Worm (Caenorhabditis elegans) whole organism, L4 larva: ENCODE data around the gene F14D7.6.

Experiments
- D1046.2 ChIP-seq: fragments of 200-800 bp; sonication (Bioruptor generic); IDR thresholded peaks from 2 replicates; pipeline ENCODE4 v1.3.6; 2022; ENCODE audit warnings: missing genetic modification characterization, missing compliant biosample characterization
- F10B5.3 ChIP-seq: sonication (generic microtip); optimal IDR thresholded peaks from 2 replicates; lab custom pipeline; 2016; ENCODE audit warnings: mild to moderate bottlenecking, missing genetic modification characterization, missing compliant biosample characterization
- F26F4.8 ChIP-seq: fragments of 200-800 bp; sonication (Bioruptor generic); conservative IDR thresholded peaks from 2 replicates; pipeline ENCODE4 v1.3.6; 2022; ENCODE audit warnings: missing genetic modification characterization, missing compliant biosample characterization
- R02D3.7 ChIP-seq: fragments of 150-350 bp; sonication (generic microtip); optimal IDR thresholded peaks from 3 replicates; lab custom pipeline; 2014; ENCODE audit warnings: missing biosample characterization, missing genetic modification characterization
- Y48G9A.11 ChIP-seq: fragments of 200-800 bp; sonication (Bioruptor generic); IDR thresholded peaks from 2 replicates; pipeline ENCODE4 v1.3.6; 2022; ENCODE audit warnings: missing genetic modification reagents, missing genetic modification characterization, missing compliant biosample characterization
- ZK546.5 ChIP-seq, 2 experiments: sonication (generic microtip); optimal IDR thresholded peaks; 2 replicates each; lab custom pipeline; 2017; ENCODE audit warnings: missing biosample characterization in 2 of 2, missing genetic modification characterization in 2 of 2
- ceh-32 ChIP-seq: sonication (generic microtip); optimal IDR thresholded peaks from 2 replicates; lab custom pipeline; 2016; ENCODE audit warnings: mild to moderate bottlenecking, missing genetic modification characterization, missing compliant biosample characterization; ENCODE audit not compliant: poor library complexity
- ceh-62 ChIP-seq: sonication (generic microtip); optimal IDR thresholded peaks from 2 replicates; lab custom pipeline; 2017; ENCODE audit warnings: missing biosample characterization, missing genetic modification characterization
- cey-2 ChIP-seq: sonication (generic microtip); optimal IDR thresholded peaks from 3 replicates; lab custom pipeline; 2017; ENCODE audit warnings: missing genetic modification characterization, mild to moderate bottlenecking, missing compliant biosample characterization, antibody characterized with exemption, borderline replicate concordance; ENCODE audit not compliant: insufficient read depth
- daf-16 ChIP-seq, 3 experiments: sonication (generic microtip); optimal IDR thresholded peaks; 2 replicates each; lab custom pipeline; 2016 to 2017; ENCODE audit warnings: missing genetic modification characterization in 3 of 3, missing genetic modification reagents in 3 of 3, mild to moderate bottlenecking in 2 of 3, missing compliant biosample characterization in 2 of 3, missing biosample characterization in 1 of 3, moderate library complexity in 1 of 3
- daf-8 ChIP-seq: fragments of 200-800 bp; sonication (Bioruptor generic); IDR thresholded peaks from 2 replicates; pipeline ENCODE4 v1.3.6; 2022; ENCODE audit warnings: missing genetic modification characterization, missing compliant biosample characterization
- dmd-6 ChIP-seq: fragments of 200-800 bp; sonication (Bioruptor generic); IDR thresholded peaks from 2 replicates; pipeline ENCODE4 v1.3.6; 2022; ENCODE audit warnings: missing genetic modification reagents, missing genetic modification characterization, missing compliant biosample characterization
- dmd-8 ChIP-seq: fragments of 200-800 bp; sonication (Bioruptor generic); IDR thresholded peaks from 2 replicates; pipeline ENCODE4 v1.3.6; 2022; ENCODE audit warnings: missing genetic modification characterization, missing compliant biosample characterization
- dmd-9 ChIP-seq: fragments of 200-800 bp; sonication (Bioruptor generic); IDR thresholded peaks from 2 replicates; pipeline ENCODE4 v1.3.6; 2022; ENCODE audit warnings: missing genetic modification reagents, missing genetic modification characterization, missing compliant biosample characterization
- dpl-1 ChIP-seq: fragments of 150-350 bp; optimal IDR thresholded peaks from 2 replicates; lab custom pipeline; 2014; ENCODE audit warnings: missing biosample characterization, missing genetic modification reagents, missing genetic modification characterization
- dve-1 ChIP-seq: sonication (generic microtip); optimal IDR thresholded peaks from 2 replicates; lab custom pipeline; 2017; ENCODE audit warnings: antibody characterized with exemption, mild to moderate bottlenecking, missing genetic modification characterization, missing compliant biosample characterization; ENCODE audit not compliant: insufficient read depth
- fos-1 ChIP-seq: fragments of 150-350 bp; optimal IDR thresholded peaks from 2 replicates; lab custom pipeline; 2014; ENCODE audit warnings: missing biosample characterization, missing genetic modification characterization
- hif-1 ChIP-seq, 2 experiments: sonication (generic microtip); optimal IDR thresholded peaks; 2 replicates each; lab custom pipeline; 2016 to 2017; ENCODE audit warnings: missing compliant biosample characterization in 2 of 2, missing genetic modification characterization in 2 of 2, missing genetic modification reagents in 2 of 2, missing genotype in 2 of 2, mild to moderate bottlenecking in 1 of 2
- hlh-30 ChIP-seq: sonication (generic microtip); optimal IDR thresholded peaks from 2 replicates; lab custom pipeline; 2017; ENCODE audit warnings: antibody characterized with exemption, mild to moderate bottlenecking, missing genetic modification characterization, missing compliant biosample characterization; ENCODE audit not compliant: insufficient read depth
- hmg-1.1 ChIP-seq: fragments of 200-800 bp; sonication (Bioruptor generic); IDR thresholded peaks from 2 replicates; pipeline ENCODE4 v1.3.6; 2022; ENCODE audit warnings: missing genetic modification reagents, missing genetic modification characterization, missing compliant biosample characterization
- lin-15B ChIP-seq: fragments of 150-350 bp; sonication (generic microtip); optimal IDR thresholded peaks from 3 replicates; lab custom pipeline; 2014; ENCODE audit warnings: missing biosample characterization, missing genetic modification characterization
- lin-39 ChIP-seq: fragments of 150-350 bp; optimal IDR thresholded peaks from 2 replicates; lab custom pipeline; 2014; ENCODE audit warnings: missing biosample characterization, missing genetic modification reagents, missing genetic modification characterization
- madf-5 ChIP-seq, 2 experiments: fragments of 200-800 bp; sonication (Bioruptor generic); IDR thresholded peaks; 2 replicates each; pipeline ENCODE4 v1.3.6; 2022; ENCODE audit warnings: missing compliant biosample characterization in 2 of 2, missing genetic modification characterization in 2 of 2
- mdt-29 ChIP-seq: fragments of 200-800 bp; sonication (Bioruptor generic); IDR thresholded peaks from 2 replicates; pipeline ENCODE4 v1.3.6; 2022; ENCODE audit warnings: missing genetic modification reagents, missing genetic modification characterization, missing compliant biosample characterization
- mep-1 ChIP-seq: fragments of 150-350 bp; sonication (generic microtip); optimal IDR thresholded peaks from 3 replicates; lab custom pipeline; 2014; ENCODE audit warnings: missing biosample characterization, missing genetic modification characterization
- mes-2 ChIP-seq: sonication (generic microtip); optimal IDR thresholded peaks from 2 replicates; lab custom pipeline; 2016; ENCODE audit warnings: missing genotype, mild to moderate bottlenecking, missing genetic modification characterization, missing compliant biosample characterization; ENCODE audit not compliant: poor library complexity, severe bottlenecking
- mxl-2 ChIP-seq: fragments of 200-800 bp; sonication (Bioruptor generic); conservative IDR thresholded peaks from 2 replicates; pipeline ENCODE4 v1.3.6; 2022; ENCODE audit warnings: missing genetic modification reagents, missing genetic modification characterization, missing compliant biosample characterization
- nhr-102 ChIP-seq: sonication (generic microtip); optimal IDR thresholded peaks from 2 replicates; lab custom pipeline; 2016; ENCODE audit warnings: mild to moderate bottlenecking, missing genetic modification characterization, moderate library complexity, missing compliant biosample characterization
- nhr-25 ChIP-seq: sonication (generic microtip); optimal IDR thresholded peaks from 2 replicates; lab custom pipeline; 2017; ENCODE audit warnings: missing genetic modification characterization, mild to moderate bottlenecking, missing compliant biosample characterization, antibody characterized with exemption, moderate library complexity, borderline replicate concordance; ENCODE audit not compliant: insufficient read depth
- nhr-28 ChIP-seq: fragments of 150-350 bp; optimal IDR thresholded peaks from 2 replicates; lab custom pipeline; 2014; ENCODE audit warnings: missing biosample characterization, missing genetic modification characterization
- nhr-6 ChIP-seq: fragments of 150-350 bp; optimal IDR thresholded peaks from 2 replicates; lab custom pipeline; 2014; ENCODE audit warnings: missing biosample characterization, missing genetic modification characterization
- pqm-1 ChIP-seq: sonication (generic microtip); optimal IDR thresholded peaks from 2 replicates; lab custom pipeline; 2017; ENCODE audit warnings: missing biosample characterization, missing genetic modification characterization
- rbr-2 ChIP-seq: sonication (generic microtip); optimal IDR thresholded peaks from 2 replicates; lab custom pipeline; 2016; ENCODE audit warnings: missing genotype, missing genetic modification characterization, missing compliant biosample characterization
- skn-1 ChIP-seq: fragments of 150-350 bp; optimal IDR thresholded peaks from 2 replicates; lab custom pipeline; 2014; ENCODE audit warnings: missing biosample characterization, missing genetic modification characterization
- spr-3 ChIP-seq: fragments of 200-800 bp; sonication (Bioruptor generic); optimal IDR thresholded peaks from 2 replicates; lab custom pipeline; 2018; ENCODE audit warnings: mild to moderate bottlenecking, missing genetic modification characterization, missing compliant biosample characterization
- tra-1 ChIP-seq: fragments of 200-800 bp; sonication (Bioruptor generic); IDR thresholded peaks from 2 replicates; pipeline ENCODE4 v1.3.6; 2022; ENCODE audit warnings: missing genetic modification reagents, missing genetic modification characterization, missing compliant biosample characterization
- unc-130 ChIP-seq: sonication (generic microtip); optimal IDR thresholded peaks from 2 replicates; lab custom pipeline; 2016; ENCODE audit warnings: missing genetic modification reagents, missing genetic modification characterization, missing compliant biosample characterization
- zag-1 ChIP-seq: fragments of 150-350 bp; optimal IDR thresholded peaks from 2 replicates; lab custom pipeline; 2014; ENCODE audit warnings: missing biosample characterization, missing genetic modification characterization
- zfp-2 ChIP-seq: sonication (generic microtip); optimal IDR thresholded peaks from 2 replicates; lab custom pipeline; 2016; ENCODE audit warnings: mild to moderate bottlenecking, missing genetic modification characterization, missing compliant biosample characterization
- zfp-3 ChIP-seq: fragments of 200-800 bp; sonication (Bioruptor generic); conservative IDR thresholded peaks from 2 replicates; pipeline ENCODE4 v1.3.6; 2022; ENCODE audit warnings: missing genetic modification reagents, missing genetic modification characterization, missing compliant biosample characterization
- ztf-11 ChIP-seq: fragments of 150-350 bp; optimal IDR thresholded peaks from 2 replicates; lab custom pipeline; 2014; ENCODE audit warnings: missing biosample characterization, missing genetic modification characterization

F14D7.6 gene

DNA sequence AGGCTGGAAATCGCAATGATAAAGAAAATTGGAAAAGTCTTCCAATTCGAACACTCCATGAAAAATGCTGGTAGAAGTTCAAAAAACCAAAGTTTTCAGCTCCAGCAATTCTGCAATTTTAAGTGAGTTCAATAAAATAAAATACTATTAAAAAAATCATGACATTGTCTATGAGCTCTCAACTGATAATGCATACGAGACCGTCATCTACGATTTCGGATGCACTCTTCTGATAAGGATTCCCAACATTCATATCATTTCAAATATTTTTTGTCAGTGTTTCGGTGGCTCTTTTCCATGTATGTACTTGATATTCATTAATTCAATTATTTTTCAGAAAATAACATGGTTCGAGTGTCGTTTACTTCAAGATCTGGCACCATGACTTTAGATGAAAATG is at the start of gene F14D7.6:
TSS of gene F14D7.6 (plus strand) at position 338 of the 400 bp plus-strand sequence.
- TF ChIP-seq pqm-1 (tag; lab: Kevin White, UChicago) (peak; percentile 41), F10B5.3 (tag; lab: Kevin White, UChicago) (no peak)

DNA sequence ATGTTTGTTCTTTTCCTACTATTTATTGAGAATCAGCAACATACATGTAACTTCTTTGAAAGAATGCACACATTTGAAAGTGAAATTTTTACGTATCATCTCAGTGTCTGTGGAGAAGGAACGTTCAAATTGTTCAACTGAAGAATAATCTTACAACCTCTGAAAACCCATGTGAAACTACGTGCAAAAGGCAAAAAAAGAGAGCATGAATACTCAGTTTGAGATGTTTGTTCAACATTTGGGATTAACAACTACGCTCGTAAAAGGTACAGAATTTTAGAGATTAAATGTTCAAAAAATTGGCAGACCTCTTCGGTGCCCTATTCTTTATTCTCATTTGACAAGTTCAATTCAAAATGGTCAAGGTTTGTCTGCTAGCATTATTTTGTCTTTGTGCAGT is 49.2 kb upstream of the F14D7.6 start, which contains the start of gene K02E11.5:
TSS of gene K02E11.5 (plus strand) at position 301 of the 400 bp plus-strand sequence.
- TF ChIP-seq mes-2 (tag; lab: Kevin White, UChicago) (no peak), D1046.2 (GFP tag; lab: Robert Waterston, UW) (no peak), daf-16 (GFP tag; optimal IDR thresholded peaks at IDR 0.05; lab: Kevin White, UChicago) (no peak), daf-16 (tag; optimal IDR thresholded peaks at IDR 0.05; lab: Kevin White, UChicago) (no peak), zfp-3 (GFP tag; lab: Robert Waterston, UW) (no peak), cey-2 (tag; lab: Kevin White, UChicago) (no peak), zag-1 (tag; lab: Kevin White, UChicago) (no peak), mep-1 (no peak), nhr-28 (tag; lab: Kevin White, UChicago) (no peak), lin-39 (no peak), dmd-8 (GFP tag; lab: Robert Waterston, UW) (no peak)

DNA sequence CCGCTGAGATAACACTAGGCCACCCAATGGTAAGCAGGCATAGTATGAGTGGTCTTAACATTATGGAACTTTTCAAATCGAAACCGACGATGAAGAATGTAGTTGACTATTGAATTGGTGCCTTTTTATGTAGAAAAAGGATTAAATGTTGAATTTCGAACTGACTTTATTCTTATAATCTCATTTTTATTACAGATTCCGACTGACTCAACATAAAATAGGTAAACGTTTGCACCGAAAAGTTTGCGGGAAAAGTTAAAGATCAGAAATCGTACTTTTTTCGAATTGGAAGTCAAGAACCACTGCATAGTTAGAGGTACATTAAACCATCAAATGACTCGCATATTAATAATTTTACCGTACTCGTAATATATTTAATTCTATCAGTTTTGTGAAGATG is 47.0 kb upstream of the F14D7.6 start, which contains the start of gene K02E11.7:
TSS of gene K02E11.7 (minus strand) at position 101 of the 400 bp plus-strand sequence.
- TF ChIP-seq zfp-2 (no peak), F26F4.8 (no peak), fos-1 (tag; lab: Kevin White, UChicago) (no peak), nhr-25 (tag; lab: Kevin White, UChicago) (no peak), dmd-6 (GFP tag; lab: Robert Waterston, UW) (no peak)

DNA sequence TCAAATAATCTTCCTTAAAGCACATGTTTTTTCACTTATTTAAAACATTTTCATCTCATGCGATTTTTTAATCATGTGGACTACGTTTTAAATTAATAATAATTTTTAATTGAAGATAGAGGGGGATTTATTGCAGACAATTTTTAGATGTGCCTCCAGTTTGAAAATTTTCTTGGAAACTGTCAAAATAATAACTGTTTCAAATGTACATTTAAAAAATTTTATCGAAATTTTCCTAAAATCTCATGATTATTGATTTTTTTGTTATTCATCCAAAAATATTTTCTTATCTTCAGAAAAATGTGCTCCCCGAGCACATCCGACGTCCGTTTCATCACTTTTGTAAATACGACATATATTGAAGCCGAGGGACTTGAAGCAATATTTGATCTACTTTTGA is 44.4 kb upstream of the F14D7.6 start, which contains the start of gene sre-8:
TSS of gene sre-8 (plus strand) at position 301 of the 400 bp plus-strand sequence.
- TF ChIP-seq nhr-102 (tag; lab: Kevin White, UChicago) (no peak), tra-1 (no peak), zag-1 (tag; lab: Kevin White, UChicago) (no peak), zfp-2 (no peak), R02D3.7 (tag; lab: Kevin White, UChicago) (no peak), unc-130 (GFP tag; lab: Kevin White, UChicago) (no peak), ceh-32 (tag; lab: Kevin White, UChicago) (no peak), dmd-8 (GFP tag; lab: Robert Waterston, UW) (no peak), dve-1 (tag; lab: Kevin White, UChicago) (no peak), madf-5 (GFP tag; IDR thresholded peaks at IDR 0.05; lab: Robert Waterston, UW) (no peak), ztf-11 (no peak), lin-15B (tag; lab: Kevin White, UChicago) (no peak), mdt-29 (GFP tag; lab: Robert Waterston, UW) (no peak)

DNA sequence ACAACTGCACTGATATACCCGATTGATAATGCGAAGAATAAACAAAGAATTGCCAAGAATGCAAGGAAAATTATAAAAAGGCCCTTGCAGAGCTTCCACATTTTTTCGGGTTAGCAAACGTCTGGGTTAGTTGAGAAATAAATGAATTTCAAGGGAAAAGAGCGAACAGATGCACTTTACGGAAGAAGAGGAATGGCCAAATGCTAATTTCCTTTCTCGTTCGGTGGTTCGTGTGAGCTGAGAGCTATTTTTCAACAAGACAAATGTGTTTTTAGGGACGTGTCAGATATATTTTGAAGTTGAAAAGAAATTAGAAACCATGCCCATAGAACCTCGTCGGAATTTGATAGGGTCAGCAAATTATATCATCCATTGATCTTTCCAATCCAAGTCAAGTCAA is 40.4 kb upstream of the F14D7.6 start, which contains the start of gene F40G12.2:
TSS of gene F40G12.2 (minus strand) at position 101 of the 400 bp plus-strand sequence.
- TF ChIP-seq mep-1: no peak
- no peak for TF ChIP-seq rbr-2 (tag; lab: Kevin White, UChicago)
- no peak for TF ChIP-seq dpl-1 (GFP tag; lab: Kevin White, UChicago)
- no peak for TF ChIP-seq Y48G9A.11
- no peak for TF ChIP-seq hmg-1.1 (GFP tag; lab: Robert Waterston, UW)
- no peak for TF ChIP-seq mdt-29 (GFP tag; lab: Robert Waterston, UW)
- no peak for TF ChIP-seq ZK546.5 (tag; optimal IDR thresholded peaks at IDR 0.05; lab: Kevin White, UChicago)
- no peak for TF ChIP-seq hif-1 (tag; optimal IDR thresholded peaks at IDR 0.05; lab: Kevin White, UChicago)
- no peak for TF ChIP-seq ceh-62
- no peak for TF ChIP-seq ztf-11
- TF ChIP-seq daf-8 (GFP tag; lab: Robert Waterston, UW): no peak
- TF ChIP-seq dmd-9 (GFP tag; lab: Robert Waterston, UW): no peak
- no peak for TF ChIP-seq zfp-2
- TF ChIP-seq nhr-6 (tag; lab: Kevin White, UChicago): no peak
- no peak for TF ChIP-seq skn-1 (tag; lab: Kevin White, UChicago)
- TF ChIP-seq mxl-2 (GFP tag; lab: Robert Waterston, UW): no peak
- no peak for TF ChIP-seq hlh-30
- TF ChIP-seq nhr-102 (tag; lab: Kevin White, UChicago): no peak
- no peak for TF ChIP-seq tra-1
- TF ChIP-seq spr-3 (GFP tag; lab: Kevin White, UChicago): no peak
